Worm (Caenorhabditis elegans) whole organism, midembryonic: ENCODE data around the gene C14B9.3.

Source experiments
- cog-1 ChIP-seq: sonication (generic microtip); optimal IDR thresholded peaks from 2 replicates; lab custom pipeline; 2016; ENCODE audit warnings: missing genetic modification characterization, missing compliant biosample characterization
- flt-1 ChIP-seq: fragments of 200-800 bp; sonication (Bioruptor generic); IDR thresholded peaks from 2 replicates; pipeline ENCODE4 v1.3.6; 2022; ENCODE audit warnings: missing genetic modification characterization, missing compliant biosample characterization
- tab-1 ChIP-seq: fragments of 200-800 bp; sonication (Bioruptor generic); IDR thresholded peaks from 2 replicates; pipeline ENCODE4 v1.3.6; 2022; ENCODE audit warnings: missing genetic modification characterization, missing compliant biosample characterization
- ztf-29 ChIP-seq: fragments of 200-800 bp; sonication (Bioruptor generic); IDR thresholded peaks from 2 replicates; pipeline ENCODE4 v1.3.6; 2022; ENCODE audit warnings: missing genetic modification reagents, missing genetic modification characterization, missing compliant biosample characterization

ce11 chrIII:8077180-8077579, 31.4 kb upstream of the C14B9.3 start:
- TF ChIP-seq flt-1 (GFP tag; lab: Robert Waterston, UW) (no peak), ztf-29 (no peak), tab-1 (GFP tag; lab: Robert Waterston, UW) (no peak), cog-1 (tag; lab: Kevin White, UChicago) (no peak)
